Worm (Caenorhabditis elegans): ENCODE measurements around the gene nra-1.
A peak's percentile ranks its signal among the peaks of the same experiment; 100 is the strongest.

The nra-1 gene

ce11 chrIV:17253435-17253834 is 30.6 kb downstream of the nra-1 start:
- TF ChIP-seq W03F9.2 (tag; optimal IDR thresholded peaks at IDR 0.05) = no peak
- no peak for TF ChIP-seq dao-5 (tag; optimal IDR thresholded peaks at IDR 0.05)
- no peak for TF ChIP-seq him-1 (tag; optimal IDR thresholded peaks at IDR 0.05)

ce11 chrIV:17249691-17250181 is 34.3 kb downstream of the nra-1 start, which contains the start of gene eelo-2:
Gene eelo-2 (plus strand): TSS chrIV:17250131.
- TF ChIP-seq him-1 (tag; optimal IDR thresholded peaks at IDR 0.05) (peak; percentile 82), dao-5 (tag; optimal IDR thresholded peaks at IDR 0.05) (no peak), W03F9.2 (tag; optimal IDR thresholded peaks at IDR 0.05) (peak; percentile 98)

- TF ChIP-seq him-1 (tag; optimal IDR thresholded peaks at IDR 0.05) = no peak
- no peak for TF ChIP-seq dao-5 (tag; optimal IDR thresholded peaks at IDR 0.05)
- TF ChIP-seq W03F9.2 (tag; optimal IDR thresholded peaks at IDR 0.05) = no peak
These were observed 35.5 kb downstream of the nra-1 start for ce11 chrIV:17248538-17248937.

ce11 chrIV:17247184-17247583 is 36.8 kb downstream of the nra-1 start:
- TF ChIP-seq dao-5 (tag; optimal IDR thresholded peaks at IDR 0.05) (no peak), him-1 (tag; optimal IDR thresholded peaks at IDR 0.05) (no peak), W03F9.2 (tag; optimal IDR thresholded peaks at IDR 0.05) (no peak)

ce11 chrIV:17245200-17245599 is 38.8 kb downstream of the nra-1 start, which contains the start of gene ZK550.2:
Gene ZK550.2 (plus strand): TSS chrIV:17245584.
- TF ChIP-seq him-1 (tag; optimal IDR thresholded peaks at IDR 0.05) (no peak), dao-5 (tag; optimal IDR thresholded peaks at IDR 0.05) (no peak), W03F9.2 (tag; optimal IDR thresholded peaks at IDR 0.05) (peak; percentile 38)

- TF ChIP-seq him-1 (tag; optimal IDR thresholded peaks at IDR 0.05) (no peak), dao-5 (tag; optimal IDR thresholded peaks at IDR 0.05) (no peak), W03F9.2 (tag; optimal IDR thresholded peaks at IDR 0.05) (no peak)
These were observed 45.0 kb downstream of the nra-1 start for ce11 chrIV:17238951-17239350.

ce11 chrIV:17237029-17237428 is 47.0 kb downstream of the nra-1 start:
- no peak for TF ChIP-seq him-1 (tag; optimal IDR thresholded peaks at IDR 0.05)
- TF ChIP-seq W03F9.2 (tag; optimal IDR thresholded peaks at IDR 0.05) = no peak
- no peak for TF ChIP-seq dao-5 (tag; optimal IDR thresholded peaks at IDR 0.05)

ce11 chrIV:17233494-17233893 is 50.5 kb downstream of the nra-1 start:
- TF ChIP-seq him-1 (tag; optimal IDR thresholded peaks at IDR 0.05) (no peak), dao-5 (tag; optimal IDR thresholded peaks at IDR 0.05) (no peak), W03F9.2 (tag; optimal IDR thresholded peaks at IDR 0.05) (no peak)

ce11 chrIV:17232899-17233298 is 51.1 kb downstream of the nra-1 start:
- TF ChIP-seq dao-5 (tag; optimal IDR thresholded peaks at IDR 0.05) = no peak
- TF ChIP-seq him-1 (tag; optimal IDR thresholded peaks at IDR 0.05) = no peak
- no peak for TF ChIP-seq W03F9.2 (tag; optimal IDR thresholded peaks at IDR 0.05)
